Worm (Caenorhabditis elegans): ENCODE results near the gene unc-70.
A peak's percentile ranks its signal among the peaks of the same experiment; 100 is the strongest.

The unc-70 gene

DNA sequence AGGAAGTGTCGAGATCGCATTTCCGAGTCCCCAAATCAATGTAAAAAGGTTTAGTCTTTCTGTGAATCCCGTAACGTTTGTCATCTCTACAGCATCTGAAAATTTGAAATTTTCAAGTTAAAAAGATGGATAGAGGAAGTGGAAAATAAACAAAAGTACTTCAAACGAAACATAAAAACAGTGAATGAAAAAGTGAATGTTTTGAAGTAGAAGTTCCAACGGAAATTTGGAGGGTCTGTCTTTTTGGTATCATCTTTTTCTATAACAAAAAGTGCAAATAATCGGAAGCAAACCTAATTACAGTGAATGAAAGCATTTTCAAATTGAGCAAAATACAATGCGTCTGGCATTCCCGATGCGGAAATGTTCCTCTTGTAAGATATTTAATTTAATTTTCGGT, 34.6 kb upstream of the unc-70 start, which contains the start of gene lgc-54:
TSS of gene lgc-54 (minus strand) at position 101 of the 400 bp plus-strand sequence.
- no peak for TF ChIP-seq pes-1 (GFP tag; IDR thresholded peaks at IDR 0.05)
- TF ChIP-seq flt-1 (GFP tag; IDR thresholded peaks at IDR 0.05), result no peak
- no peak for TF ChIP-seq ets-7 (tag; optimal IDR thresholded peaks at IDR 0.05)
- no peak for TF ChIP-seq tbx-37 (GFP tag; conservative IDR thresholded peaks at IDR 0.05)

DNA sequence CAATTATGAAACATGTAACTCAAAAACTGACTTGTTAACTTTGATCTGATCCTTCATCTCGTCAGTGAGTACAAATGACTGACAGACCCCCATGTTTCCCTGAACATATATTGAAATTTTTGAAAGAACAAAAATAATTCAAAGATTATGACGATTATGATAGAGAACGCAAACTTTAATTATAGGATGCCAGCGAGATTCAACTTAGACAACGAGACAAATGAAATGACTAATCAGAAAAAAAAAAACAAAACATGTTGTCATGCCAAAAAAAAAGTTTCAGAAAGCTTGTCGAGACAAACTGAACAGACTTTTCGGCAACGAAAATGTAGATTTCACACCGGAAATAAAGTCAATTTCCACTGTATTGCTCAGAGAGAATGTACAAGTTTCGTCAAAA, 26.4 kb upstream of the unc-70 start, which contains the start of gene gpa-10:
TSS of gene gpa-10 (minus strand) at position 101 of the 400 bp plus-strand sequence.
- no peak for TF ChIP-seq tbx-37 (GFP tag; conservative IDR thresholded peaks at IDR 0.05)
- no peak for TF ChIP-seq pes-1 (GFP tag; IDR thresholded peaks at IDR 0.05)
- no peak for TF ChIP-seq ets-7 (tag; optimal IDR thresholded peaks at IDR 0.05)
- TF ChIP-seq B0310.2 (tag; optimal IDR thresholded peaks at IDR 0.05), result no peak
- no peak for TF ChIP-seq hmbx-1 (tag; optimal IDR thresholded peaks at IDR 0.05)
- no peak for TF ChIP-seq aly-1 (tag; optimal IDR thresholded peaks at IDR 0.05)
- TF ChIP-seq scrt-1 (GFP tag; IDR thresholded peaks at IDR 0.05), result no peak
- TF ChIP-seq flt-1 (GFP tag; IDR thresholded peaks at IDR 0.05), result no peak
- no peak for TF ChIP-seq tbx-11 (GFP tag; IDR thresholded peaks at IDR 0.05)
- TF ChIP-seq tra-4 (tag; optimal IDR thresholded peaks at IDR 0.05), result no peak

DNA sequence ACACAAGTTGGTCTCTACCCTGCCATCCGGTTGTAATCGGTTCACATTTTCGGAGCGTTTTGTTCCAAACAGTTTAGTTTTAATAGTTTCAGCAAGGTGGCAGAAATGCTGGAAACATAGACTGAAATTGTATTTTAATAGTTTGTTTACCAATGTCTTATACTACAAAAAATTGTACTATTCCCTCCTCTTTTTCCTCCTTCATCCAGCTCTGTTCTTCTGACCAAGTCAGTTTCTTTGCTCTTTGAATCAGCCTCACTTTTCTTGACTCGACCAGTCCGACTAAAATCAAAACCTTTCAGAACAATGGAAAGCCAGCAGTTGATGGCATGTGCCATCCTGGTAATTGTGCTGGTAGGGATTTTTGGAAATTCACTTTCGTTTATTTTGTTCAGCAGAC, 11.1 kb upstream of the unc-70 start, which contains the start of gene frpr-18:
TSS of gene frpr-18 (plus strand) at position 301 of the 400 bp plus-strand sequence.
- TF ChIP-seq scrt-1 (GFP tag; IDR thresholded peaks at IDR 0.05), result no peak
- no peak for TF ChIP-seq tra-4 (tag; optimal IDR thresholded peaks at IDR 0.05)
- no peak for TF ChIP-seq tbx-37 (GFP tag; conservative IDR thresholded peaks at IDR 0.05)
- TF ChIP-seq F13C5.2 (tag; optimal IDR thresholded peaks at IDR 0.05), result no peak
- no peak for TF ChIP-seq B0310.2 (tag; optimal IDR thresholded peaks at IDR 0.05)
- TF ChIP-seq hmbx-1 (tag; optimal IDR thresholded peaks at IDR 0.05), result no peak
- no peak for TF ChIP-seq ets-7 (tag; optimal IDR thresholded peaks at IDR 0.05)
- no peak for TF ChIP-seq tbx-11 (GFP tag; IDR thresholded peaks at IDR 0.05)
- no peak for TF ChIP-seq aly-1 (tag; optimal IDR thresholded peaks at IDR 0.05)
- TF ChIP-seq sea-1 (GFP tag; conservative IDR thresholded peaks at IDR 0.05), result no peak
- no peak for TF ChIP-seq flt-1 (GFP tag; IDR thresholded peaks at IDR 0.05)
- TF ChIP-seq hnd-1 (tag; optimal IDR thresholded peaks at IDR 0.05), result no peak
- no peak for TF ChIP-seq pes-1 (GFP tag; IDR thresholded peaks at IDR 0.05)
- no peak for TF ChIP-seq ceh-36 (tag; optimal IDR thresholded peaks at IDR 0.05)

DNA sequence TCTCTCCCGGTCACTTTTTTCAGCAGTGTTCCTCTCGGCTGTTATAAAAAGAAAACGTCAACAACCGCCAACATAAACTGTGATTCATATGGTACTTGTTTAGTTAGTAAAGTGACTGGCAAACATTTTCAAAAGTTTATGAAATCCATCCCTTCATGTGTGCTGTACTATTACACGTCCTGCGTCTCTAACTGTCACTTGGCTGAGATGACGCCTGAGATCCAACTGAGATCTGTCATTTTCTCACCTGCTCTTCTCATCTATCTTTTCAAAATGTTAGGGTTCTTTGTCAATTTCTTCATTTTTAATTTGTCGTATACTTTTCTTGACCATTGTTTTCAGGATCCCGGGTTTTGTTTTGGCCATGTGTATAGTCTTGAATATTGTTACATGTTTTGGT, 6.4 kb upstream of the unc-70 start:
- TF ChIP-seq ets-7 (tag; optimal IDR thresholded peaks at IDR 0.05) (no peak), B0310.2 (tag; optimal IDR thresholded peaks at IDR 0.05) (no peak), tra-4 (tag; optimal IDR thresholded peaks at IDR 0.05) (no peak), hmbx-1 (tag; optimal IDR thresholded peaks at IDR 0.05) (no peak), tbx-37 (GFP tag; conservative IDR thresholded peaks at IDR 0.05) (no peak), ceh-13 (GFP tag; optimal IDR thresholded peaks at IDR 0.05) (no peak), flt-1 (GFP tag; IDR thresholded peaks at IDR 0.05) (no peak), ceh-36 (tag; optimal IDR thresholded peaks at IDR 0.05) (no peak), F13C5.2 (tag; optimal IDR thresholded peaks at IDR 0.05) (no peak), aly-1 (tag; optimal IDR thresholded peaks at IDR 0.05) (no peak), pes-1 (GFP tag; IDR thresholded peaks at IDR 0.05) (no peak), hnd-1 (tag; optimal IDR thresholded peaks at IDR 0.05) (no peak), sea-1 (GFP tag; conservative IDR thresholded peaks at IDR 0.05) (no peak), scrt-1 (GFP tag; IDR thresholded peaks at IDR 0.05) (no peak)

DNA sequence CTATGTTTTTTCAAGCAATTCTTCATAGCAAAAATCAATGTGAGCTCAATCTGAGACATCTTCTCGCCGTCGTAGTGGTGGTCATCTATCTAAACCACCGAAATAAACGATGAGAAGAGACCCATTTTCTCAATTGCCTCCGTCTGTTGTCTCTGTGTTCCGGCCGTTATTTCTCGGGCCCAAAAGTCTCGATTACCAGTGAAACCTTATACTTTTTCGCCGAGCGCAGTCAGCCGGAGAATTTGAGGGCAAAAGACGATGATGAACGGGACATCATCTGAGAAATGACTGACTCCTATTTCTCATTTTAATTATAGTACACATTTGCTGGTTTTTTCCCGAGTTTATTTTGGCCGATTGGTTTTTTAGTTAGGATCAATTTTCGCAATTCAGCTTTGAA, 5.3 kb upstream of the unc-70 start:
- TF ChIP-seq tbx-11 (GFP tag; IDR thresholded peaks at IDR 0.05) (no peak), B0310.2 (tag; optimal IDR thresholded peaks at IDR 0.05) (no peak), hmg-4 (GFP tag; optimal IDR thresholded peaks at IDR 0.05) (no peak), hnd-1 (tag; optimal IDR thresholded peaks at IDR 0.05) (no peak), F13C5.2 (tag; optimal IDR thresholded peaks at IDR 0.05) (no peak), ceh-36 (tag; optimal IDR thresholded peaks at IDR 0.05) (no peak), pes-1 (GFP tag; IDR thresholded peaks at IDR 0.05) (no peak), ama-1 (optimal IDR thresholded peaks at IDR 0.05) (no peak), scrt-1 (GFP tag; IDR thresholded peaks at IDR 0.05) (no peak), hmbx-1 (tag; optimal IDR thresholded peaks at IDR 0.05) (no peak)

DNA sequence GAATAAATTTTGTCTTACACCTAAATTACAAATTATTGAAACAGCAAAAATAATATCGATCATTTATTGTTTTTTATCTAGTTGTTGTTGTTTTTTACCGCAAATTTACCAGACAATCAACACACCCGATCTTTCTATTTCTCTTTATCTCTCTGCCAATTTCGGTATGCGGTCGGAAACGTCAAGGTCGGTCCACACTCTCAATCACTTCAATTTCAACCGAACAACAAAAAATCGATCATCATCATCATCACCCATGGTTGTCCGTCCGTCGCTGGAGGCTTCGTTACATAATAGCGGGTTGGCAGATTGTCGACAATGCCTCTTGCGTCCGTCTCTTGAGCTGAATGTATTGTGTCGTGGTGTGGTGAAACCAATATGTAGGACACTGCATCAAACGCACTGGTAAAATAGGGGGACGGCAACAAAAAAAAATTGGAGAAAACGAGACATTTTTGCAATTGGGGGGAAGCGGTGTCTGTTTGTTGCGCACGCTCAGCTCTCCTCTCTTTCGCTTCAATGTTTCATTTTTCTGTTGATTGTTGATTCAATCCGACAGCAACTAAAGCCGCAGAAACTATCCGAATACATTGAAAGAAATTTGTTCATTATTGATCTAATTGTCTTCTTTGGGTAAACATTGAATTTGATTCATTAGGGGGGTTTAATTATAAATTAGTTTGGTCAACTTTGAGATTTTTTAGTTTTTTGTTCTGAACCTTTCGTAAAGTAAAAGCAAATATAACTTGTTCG, 4.2 kb upstream of the unc-70 start:
- TF ChIP-seq hmg-4 (GFP tag; optimal IDR thresholded peaks at IDR 0.05) (peak; percentile 18), tbx-37 (GFP tag; conservative IDR thresholded peaks at IDR 0.05) (no peak)

DNA sequence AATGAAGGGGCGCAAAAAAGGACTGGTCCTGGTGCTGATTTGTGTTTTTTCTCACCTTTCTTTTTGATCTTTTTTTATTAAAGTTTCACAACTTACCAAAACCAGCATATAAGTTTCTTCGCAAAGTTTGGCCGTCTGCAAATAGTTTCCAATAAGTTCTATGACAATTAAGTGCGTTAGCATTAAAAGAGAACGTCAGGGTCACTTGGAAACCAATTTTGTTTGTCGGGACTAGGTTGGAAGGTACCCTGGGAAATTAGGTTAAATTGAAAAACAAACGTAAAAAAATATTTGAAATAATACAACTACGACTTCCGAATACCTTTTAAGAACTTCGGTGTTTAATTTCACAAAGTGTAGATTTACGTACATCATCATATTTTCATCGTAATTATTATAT, 2.6 kb upstream of the unc-70 start:
- TF ChIP-seq pes-1 (GFP tag; IDR thresholded peaks at IDR 0.05), result no peak
- no peak for TF ChIP-seq flt-1 (GFP tag; IDR thresholded peaks at IDR 0.05)
- TF ChIP-seq ceh-36 (tag; optimal IDR thresholded peaks at IDR 0.05), result no peak
- TF ChIP-seq B0310.2 (tag; optimal IDR thresholded peaks at IDR 0.05), result no peak
- no peak for TF ChIP-seq ceh-13 (GFP tag; optimal IDR thresholded peaks at IDR 0.05)
- TF ChIP-seq F13C5.2 (tag; optimal IDR thresholded peaks at IDR 0.05), result no peak
- TF ChIP-seq scrt-1 (GFP tag; IDR thresholded peaks at IDR 0.05), result no peak
- TF ChIP-seq ama-1 (optimal IDR thresholded peaks at IDR 0.05), result no peak
- TF ChIP-seq aly-1 (tag; optimal IDR thresholded peaks at IDR 0.05), result no peak
- no peak for TF ChIP-seq tra-4 (tag; optimal IDR thresholded peaks at IDR 0.05)
- TF ChIP-seq tbx-11 (GFP tag; IDR thresholded peaks at IDR 0.05), result no peak
- no peak for TF ChIP-seq ets-7 (tag; optimal IDR thresholded peaks at IDR 0.05)
- no peak for TF ChIP-seq tbx-37 (GFP tag; conservative IDR thresholded peaks at IDR 0.05)
- TF ChIP-seq hmbx-1 (tag; optimal IDR thresholded peaks at IDR 0.05), result no peak
- TF ChIP-seq sea-1 (GFP tag; conservative IDR thresholded peaks at IDR 0.05), result no peak

DNA sequence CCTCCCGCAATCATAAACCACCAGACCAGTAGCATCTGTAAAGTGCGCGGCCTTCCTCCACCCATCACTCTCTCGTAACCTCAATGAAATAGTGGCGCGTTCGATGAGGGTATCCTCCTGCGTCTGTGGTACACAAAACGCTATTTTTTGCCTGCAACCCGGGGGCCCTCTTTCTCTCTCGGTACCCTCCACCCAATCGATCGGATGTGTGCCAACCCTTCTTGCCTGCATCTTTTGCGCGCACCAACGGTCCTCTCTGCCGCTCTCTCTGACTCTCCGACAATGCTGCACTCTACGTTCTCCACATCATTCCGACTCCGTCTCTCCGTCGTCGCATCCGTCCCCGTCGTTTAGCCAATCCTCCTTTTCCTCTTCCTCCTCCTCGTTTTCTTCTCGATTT, 1.6 kb upstream of the unc-70 start:
- no peak for TF ChIP-seq ama-1 (optimal IDR thresholded peaks at IDR 0.05)
- no peak for TF ChIP-seq B0310.2 (tag; optimal IDR thresholded peaks at IDR 0.05)
- TF ChIP-seq tbx-11 (GFP tag; IDR thresholded peaks at IDR 0.05), result no peak
- peak; percentile 72; the same call in 1 of the 2 replicates for TF ChIP-seq sea-1 (GFP tag; conservative IDR thresholded peaks at IDR 0.05)
- no peak for TF ChIP-seq hmbx-1 (tag; optimal IDR thresholded peaks at IDR 0.05)
- TF ChIP-seq aly-1 (tag; optimal IDR thresholded peaks at IDR 0.05), result peak; percentile 64
- peak; percentile 43 for TF ChIP-seq ets-7 (tag; optimal IDR thresholded peaks at IDR 0.05)
- TF ChIP-seq F13C5.2 (tag; optimal IDR thresholded peaks at IDR 0.05), result peak; percentile 78
- no peak for TF ChIP-seq pes-1 (GFP tag; IDR thresholded peaks at IDR 0.05)
- TF ChIP-seq flt-1 (GFP tag; IDR thresholded peaks at IDR 0.05), result peak; percentile 58; the same call in 1 of the 2 replicates
- TF ChIP-seq hnd-1 (tag; optimal IDR thresholded peaks at IDR 0.05), result no peak
- no peak for TF ChIP-seq tbx-37 (GFP tag; conservative IDR thresholded peaks at IDR 0.05)
- no peak for TF ChIP-seq ceh-13 (GFP tag; optimal IDR thresholded peaks at IDR 0.05)
- peak; percentile 93 for TF ChIP-seq hmg-4 (GFP tag; optimal IDR thresholded peaks at IDR 0.05)
- no peak for TF ChIP-seq tra-4 (tag; optimal IDR thresholded peaks at IDR 0.05)
- TF ChIP-seq ceh-36 (tag; optimal IDR thresholded peaks at IDR 0.05), result no peak
- no peak for TF ChIP-seq scrt-1 (GFP tag; IDR thresholded peaks at IDR 0.05)
